Fruit fly (Drosophila melanogaster): ENCODE data around the gene sty.

The sty gene

dm6 chr3L:3418207-3419086 lies 6.3 kb downstream of the sty start (continued):
- TF ChIP-seq corto (GFP tag; optimal IDR thresholded peaks at IDR 0.05) = no peak
- peak; percentile 53; the same call in 1 of the 3 replicates for TF ChIP-seq CG17361 (GFP tag; IDR thresholded peaks at IDR 0.05)
- TF ChIP-seq Doc2 (GFP tag; IDR thresholded peaks at IDR 0.05) = no peak
- TF ChIP-seq CG14050 (GFP tag; IDR thresholded peaks at IDR 0.05) = peak; percentile 76
- peak; percentile 86 for TF ChIP-seq nau (GFP tag; optimal IDR thresholded peaks at IDR 0.05)
- TF ChIP-seq Mrtf (GFP tag; IDR thresholded peaks at IDR 0.05) = peak; percentile 76; the same call in 2 of the 3 replicates
- peak; percentile 69 for TF ChIP-seq CHES-1-like (GFP tag; optimal IDR thresholded peaks at IDR 0.05)
- peak; percentile 68 for TF ChIP-seq Fer2 (tag; optimal IDR thresholded peaks at IDR 0.05)
- TF ChIP-seq ftz-f1 (GFP tag; optimal IDR thresholded peaks at IDR 0.05) = peak; percentile 19
- TF ChIP-seq CG17829 (tag; optimal IDR thresholded peaks at IDR 0.05) = peak; percentile 3
- no peak for TF ChIP-seq Gsc (GFP tag; IDR thresholded peaks at IDR 0.05)
- no peak for TF ChIP-seq stwl (tag; optimal IDR thresholded peaks at IDR 0.05)
- peak; percentile 45 for TF ChIP-seq pb (GFP tag; optimal IDR thresholded peaks at IDR 0.05)
- TF ChIP-seq CG12219 (GFP tag; optimal IDR thresholded peaks at IDR 0.05) = peak; percentile 40
- TF ChIP-seq knrl (GFP tag; IDR thresholded peaks at IDR 0.05; ENCODE audit: partially characterized antibody) = peak; percentile 46; the same call in 2 of the 3 replicates
- TF ChIP-seq Tbp (GFP tag; optimal IDR thresholded peaks at IDR 0.05) = no peak
- peak; percentile 34 for TF ChIP-seq CG11398 (GFP tag; optimal IDR thresholded peaks at IDR 0.05)
- TF ChIP-seq Nf-YC (tag; optimal IDR thresholded peaks at IDR 0.05) = peak; percentile 69
- peak; percentile 68 for TF ChIP-seq bowl (GFP tag; IDR thresholded peaks at IDR 0.05)
- TF ChIP-seq CG30403 (GFP tag; optimal IDR thresholded peaks at IDR 0.05) = peak; percentile 48
- peak; percentile 88 for TF ChIP-seq HLHmδ (GFP tag; optimal IDR thresholded peaks at IDR 0.05)
- TF ChIP-seq CG7928 (GFP tag; optimal IDR thresholded peaks at IDR 0.05) = peak; percentile 51
- TF ChIP-seq dati (GFP tag; IDR thresholded peaks at IDR 0.05) = peak; percentile 70; the same call in 1 of the 2 replicates
- peak; percentile 48 for TF ChIP-seq CG17385 (GFP tag; optimal IDR thresholded peaks at IDR 0.05)
- peak; percentile 74 for TF ChIP-seq CG6689 (GFP tag; IDR thresholded peaks at IDR 0.05)
- TF ChIP-seq Chrac-16 (GFP tag; optimal IDR thresholded peaks at IDR 0.05) = peak; percentile 30
- peak; percentile 74 for TF ChIP-seq B-H1 (GFP tag; IDR thresholded peaks at IDR 0.05)
- TF ChIP-seq trem (tag; optimal IDR thresholded peaks at IDR 0.05) = no peak
- peak; percentile 57 for TF ChIP-seq CG8924 (tag; optimal IDR thresholded peaks at IDR 0.05)
- peak; percentile 63 for TF ChIP-seq phol (tag; optimal IDR thresholded peaks at IDR 0.05)
- TF ChIP-seq CG3281 (GFP tag; optimal IDR thresholded peaks at IDR 0.05) = peak; percentile 69
- TF ChIP-seq CG10431 (GFP tag; optimal IDR thresholded peaks at IDR 0.05) = peak; percentile 27
- no peak for TF ChIP-seq yki (optimal IDR thresholded peaks at IDR 0.05)
- no peak for TF ChIP-seq Dfd (GFP tag; optimal IDR thresholded peaks at IDR 0.05)
- TF ChIP-seq Sin3A (optimal IDR thresholded peaks at IDR 0.05) = no peak
- TF ChIP-seq CG7987 (GFP tag; optimal IDR thresholded peaks at IDR 0.05) = peak; percentile 84
- peak; percentile 84 for TF ChIP-seq CG11456 (GFP tag; IDR thresholded peaks at IDR 0.05)
- peak; percentile 72 for TF ChIP-seq ttk (GFP tag; IDR thresholded peaks at IDR 0.05)
- no peak for TF ChIP-seq CG7963 (GFP tag; IDR thresholded peaks at IDR 0.05; ENCODE audit: partially characterized antibody)
- TF ChIP-seq lmd (GFP tag; IDR thresholded peaks at IDR 0.05) = peak; percentile 87
- TF ChIP-seq chif (GFP tag; optimal IDR thresholded peaks at IDR 0.05) = peak; percentile 2 to 37
- TF ChIP-seq gfzf (GFP tag; optimal IDR thresholded peaks at IDR 0.05) = no peak
- TF ChIP-seq CG4730 (GFP tag; IDR thresholded peaks at IDR 0.05) = peak; percentile 66
- TF ChIP-seq CG8478 (optimal IDR thresholded peaks at IDR 0.05) = no peak
- peak; percentile 33 for TF ChIP-seq CG10267 (tag; optimal IDR thresholded peaks at IDR 0.05)
- no peak; the same call in 1 of the 2 replicates for TF ChIP-seq gt (GFP tag; IDR thresholded peaks at IDR 0.05)
- TF ChIP-seq CG2889 (GFP tag; IDR thresholded peaks at IDR 0.05) = peak; percentile 33; the same call in 1 of the 3 replicates
- peak; percentile 91 for TF ChIP-seq CG4328 (GFP tag; optimal IDR thresholded peaks at IDR 0.05)
- peak; percentile 30; the same call in 1 of the 3 replicates for TF ChIP-seq Opbp (GFP tag; IDR thresholded peaks at IDR 0.05; ENCODE audit: partially characterized antibody)
- peak; percentile 24 for TF ChIP-seq CG3995 (GFP tag; optimal IDR thresholded peaks at IDR 0.05)
